Worm (Caenorhabditis elegans) whole organism, late embryonic: Measurements from ENCODE around the gene lin-18.
A peak's percentile ranks its signal among the peaks of the same experiment; 100 is the strongest.

Experiments used
- C08G9.2 ChIP-seq: sonication (generic microtip); optimal IDR thresholded peaks from 2 replicates; lab custom pipeline; 2016; ENCODE audit warnings: mild to moderate bottlenecking, missing genetic modification characterization, moderate library complexity, missing compliant biosample characterization
- C38D4.7 ChIP-seq: fragments of 200-800 bp; sonication (Bioruptor generic); optimal IDR thresholded peaks from 2 replicates; lab custom pipeline; 2018; ENCODE audit warnings: mild to moderate bottlenecking, missing genetic modification characterization, moderate library complexity, missing compliant biosample characterization
- K02D7.2 ChIP-seq: sonication (generic microtip); optimal IDR thresholded peaks from 2 replicates; lab custom pipeline; 2017; ENCODE audit warnings: mild to moderate bottlenecking, missing genetic modification characterization, missing compliant biosample characterization
- K09A11.1 ChIP-seq: sonication (generic microtip); optimal IDR thresholded peaks from 2 replicates; lab custom pipeline; 2017; ENCODE audit warnings: antibody characterized with exemption, mild to moderate bottlenecking, missing genetic modification characterization, missing compliant biosample characterization; ENCODE audit not compliant: insufficient read depth
- T23F11.4 ChIP-seq: fragments of 200-800 bp; sonication (Bioruptor generic); optimal IDR thresholded peaks from 2 replicates; lab custom pipeline; 2018; ENCODE audit warnings: mild to moderate bottlenecking, missing genetic modification characterization, missing compliant biosample characterization
- Y22D7AL.16 ChIP-seq: sonication (generic microtip); optimal IDR thresholded peaks from 2 replicates; lab custom pipeline; 2016; ENCODE audit warnings: missing genetic modification characterization, missing compliant biosample characterization
- ahr-1 ChIP-seq: sonication (generic microtip); optimal IDR thresholded peaks from 2 replicates; lab custom pipeline; 2016; ENCODE audit warnings: missing genetic modification characterization, missing compliant biosample characterization
- ceh-18 ChIP-seq: sonication (generic microtip); optimal IDR thresholded peaks from 2 replicates; lab custom pipeline; 2016; ENCODE audit warnings: missing genetic modification characterization, missing compliant biosample characterization
- ceh-19 ChIP-seq: fragments of 200-800 bp; sonication (Bioruptor generic); optimal IDR thresholded peaks from 2 replicates; lab custom pipeline; 2018; ENCODE audit warnings: mild to moderate bottlenecking, missing genetic modification characterization, missing compliant biosample characterization
- ceh-2 ChIP-seq: sonication (generic microtip); optimal IDR thresholded peaks from 2 replicates; lab custom pipeline; 2016; ENCODE audit warnings: missing genotype, missing genetic modification characterization, missing compliant biosample characterization
- ceh-22 ChIP-seq: sonication (generic microtip); optimal IDR thresholded peaks from 2 replicates; lab custom pipeline; 2017; ENCODE audit warnings: missing biosample characterization, missing genetic modification characterization
- ceh-30 ChIP-seq: fragments of 150-350 bp; optimal IDR thresholded peaks from 2 replicates; lab custom pipeline; 2014; ENCODE audit warnings: missing biosample characterization, missing genetic modification characterization
- ceh-31 ChIP-seq: sonication (generic microtip); optimal IDR thresholded peaks from 2 replicates; lab custom pipeline; 2016; ENCODE audit warnings: missing genetic modification characterization, missing compliant biosample characterization
- ceh-45 ChIP-seq: fragments of 200-800 bp; sonication (Bioruptor generic); IDR thresholded peaks from 2 replicates; pipeline ENCODE4 v1.3.6; 2022; ENCODE audit warnings: missing genetic modification reagents, missing genetic modification characterization, missing compliant biosample characterization
- ceh-48 ChIP-seq: sonication (generic microtip); optimal IDR thresholded peaks from 2 replicates; lab custom pipeline; 2016; ENCODE audit warnings: missing genetic modification characterization, inconsistent platforms, missing compliant biosample characterization
- ceh-6 ChIP-seq: fragments of 200-800 bp; sonication (Bioruptor generic); optimal IDR thresholded peaks from 2 replicates; lab custom pipeline; 2018; ENCODE audit warnings: mild to moderate bottlenecking, missing genetic modification characterization, missing compliant biosample characterization
- ceh-9 ChIP-seq: sonication (generic microtip); optimal IDR thresholded peaks from 2 replicates; lab custom pipeline; 2016; ENCODE audit warnings: mild to moderate bottlenecking, missing genetic modification characterization, inconsistent platforms, missing compliant biosample characterization
- dmd-4 ChIP-seq: sonication (generic microtip); optimal IDR thresholded peaks from 2 replicates; lab custom pipeline; 2016; ENCODE audit warnings: borderline replicate concordance, missing genetic modification characterization, missing compliant biosample characterization
- ets-4 ChIP-seq: sonication (generic microtip); optimal IDR thresholded peaks from 2 replicates; lab custom pipeline; 2016; ENCODE audit warnings: missing genetic modification characterization, missing compliant biosample characterization
- fax-1 ChIP-seq: sonication (generic microtip); optimal IDR thresholded peaks from 2 replicates; lab custom pipeline; 2016; ENCODE audit warnings: missing genotype, missing genetic modification characterization, missing compliant biosample characterization
- fkh-10 ChIP-seq: fragments of 150-350 bp; optimal IDR thresholded peaks from 2 replicates; lab custom pipeline; 2014; ENCODE audit warnings: missing biosample characterization, missing genetic modification reagents, missing genetic modification characterization
- fkh-6 ChIP-seq: sonication (generic microtip); optimal IDR thresholded peaks from 2 replicates; lab custom pipeline; 2016; ENCODE audit warnings: missing genetic modification characterization, missing compliant biosample characterization
- gmeb-2 ChIP-seq: sonication (generic microtip); optimal IDR thresholded peaks from 2 replicates; lab custom pipeline; 2016; ENCODE audit warnings: missing genetic modification characterization, inconsistent platforms, missing compliant biosample characterization
- hlh-13 ChIP-seq: fragments of 200-800 bp; sonication (Bioruptor generic); optimal IDR thresholded peaks from 2 replicates; lab custom pipeline; 2018; ENCODE audit warnings: mild to moderate bottlenecking, missing genetic modification characterization, missing compliant biosample characterization
- hlh-15 ChIP-seq: sonication (generic microtip); optimal IDR thresholded peaks from 2 replicates; lab custom pipeline; 2016; ENCODE audit warnings: missing genetic modification characterization, missing compliant biosample characterization
- hlh-30 ChIP-seq: sonication (generic microtip); optimal IDR thresholded peaks from 2 replicates; lab custom pipeline; 2017; ENCODE audit warnings: antibody characterized with exemption, missing genetic modification characterization, missing compliant biosample characterization; ENCODE audit not compliant: insufficient read depth
- lim-6 ChIP-seq: sonication (generic microtip); optimal IDR thresholded peaks from 2 replicates; lab custom pipeline; 2016; ENCODE audit warnings: missing genetic modification characterization, missing compliant biosample characterization
- lin-11 ChIP-seq: fragments of 200-800 bp; sonication (Bioruptor generic); optimal IDR thresholded peaks from 2 replicates; lab custom pipeline; 2018; ENCODE audit warnings: mild to moderate bottlenecking, missing genetic modification characterization, missing compliant biosample characterization
- nhr-11 ChIP-seq: fragments of 150-350 bp; optimal IDR thresholded peaks from 2 replicates; lab custom pipeline; 2014; ENCODE audit warnings: missing biosample characterization, missing genetic modification characterization
- nhr-232 ChIP-seq: sonication (generic microtip); optimal IDR thresholded peaks from 2 replicates; lab custom pipeline; 2016; ENCODE audit warnings: missing genetic modification characterization, missing compliant biosample characterization
- npax-4 ChIP-seq: sonication (generic microtip); optimal IDR thresholded peaks from 2 replicates; lab custom pipeline; 2016; ENCODE audit warnings: missing genetic modification characterization, missing compliant biosample characterization
- odd-2 ChIP-seq: sonication (generic microtip); optimal IDR thresholded peaks from 2 replicates; lab custom pipeline; 2017; ENCODE audit warnings: antibody characterized with exemption, mild to moderate bottlenecking, missing genetic modification characterization, missing compliant biosample characterization
- pat-9 ChIP-seq: fragments of 200-800 bp; sonication (Bioruptor generic); optimal IDR thresholded peaks from 2 replicates; lab custom pipeline; 2018; ENCODE audit warnings: mild to moderate bottlenecking, missing genetic modification characterization, moderate library complexity, missing compliant biosample characterization
- pax-1 ChIP-seq: fragments of 150-350 bp; optimal IDR thresholded peaks from 2 replicates; lab custom pipeline; 2014; ENCODE audit warnings: missing biosample characterization, missing genetic modification characterization
- pha-2 ChIP-seq: sonication (generic microtip); optimal IDR thresholded peaks from 2 replicates; lab custom pipeline; 2017; ENCODE audit warnings: mild to moderate bottlenecking, missing genetic modification characterization, missing compliant biosample characterization
- pqm-1 ChIP-seq: sonication (generic microtip); optimal IDR thresholded peaks from 2 replicates; lab custom pipeline; 2016; ENCODE audit warnings: missing genetic modification characterization, missing compliant biosample characterization
- pros-1 ChIP-seq: fragments of 150-350 bp; optimal IDR thresholded peaks from 2 replicates; lab custom pipeline; 2014; ENCODE audit warnings: missing biosample characterization, missing genetic modification reagents, missing genetic modification characterization
- ref-2 ChIP-seq: sonication (generic microtip); optimal IDR thresholded peaks from 2 replicates; lab custom pipeline; 2016; ENCODE audit warnings: missing genetic modification characterization, missing compliant biosample characterization
- rnt-1 ChIP-seq: sonication (generic microtip); optimal IDR thresholded peaks from 2 replicates; lab custom pipeline; 2016; ENCODE audit warnings: missing genetic modification characterization, missing compliant biosample characterization
- sdc-2 ChIP-seq: sonication (generic microtip); optimal IDR thresholded peaks from 2 replicates; lab custom pipeline; 2016; ENCODE audit warnings: missing genotype, missing genetic modification characterization, missing compliant biosample characterization
- sox-2 ChIP-seq: fragments of 200-800 bp; sonication (Bioruptor generic); IDR thresholded peaks from 2 replicates; pipeline ENCODE4 v1.3.6; 2022; ENCODE audit warnings: missing genetic modification reagents, missing genetic modification characterization, missing compliant biosample characterization
- sox-4 ChIP-seq: sonication (generic microtip); optimal IDR thresholded peaks from 2 replicates; lab custom pipeline; 2017; ENCODE audit warnings: mild to moderate bottlenecking, missing genetic modification characterization, inconsistent platforms, missing compliant biosample characterization
- syd-9 ChIP-seq: sonication (generic microtip); optimal IDR thresholded peaks from 2 replicates; lab custom pipeline; 2016; ENCODE audit warnings: mild to moderate bottlenecking, missing genetic modification characterization, moderate library complexity, missing compliant biosample characterization
- tbx-2 ChIP-seq: sonication (generic microtip); optimal IDR thresholded peaks from 2 replicates; lab custom pipeline; 2016; ENCODE audit warnings: missing genetic modification characterization, missing compliant biosample characterization
- ttx-3 ChIP-seq: sonication (generic microtip); optimal IDR thresholded peaks from 2 replicates; lab custom pipeline; 2016; ENCODE audit warnings: missing genetic modification reagents, missing genetic modification characterization, missing compliant biosample characterization
- unc-3 ChIP-seq, 2 experiments: fragments of 200-800 bp in 1 of 2; sonication (Bioruptor generic) in 1 of 2; sonication (generic microtip) in 1 of 2; conservative IDR thresholded peaks in 1 of 2; optimal IDR thresholded peaks in 1 of 2; 2 replicates each; pipeline versions ENCODE4 v1.3.6 to Lab custom; 2016 to 2022; ENCODE audit warnings: missing compliant biosample characterization in 2 of 2, missing genetic modification characterization in 2 of 2, missing genetic modification reagents in 1 of 2
- unc-42 ChIP-seq: sonication (generic microtip); optimal IDR thresholded peaks from 2 replicates; lab custom pipeline; 2016; ENCODE audit warnings: missing genotype, missing genetic modification characterization, missing compliant biosample characterization
- unc-86 ChIP-seq: sonication (generic microtip); optimal IDR thresholded peaks from 2 replicates; lab custom pipeline; 2016; ENCODE audit warnings: missing genetic modification characterization, missing compliant biosample characterization
- zip-5 ChIP-seq: sonication (generic microtip); optimal IDR thresholded peaks from 2 replicates; lab custom pipeline; 2016; ENCODE audit warnings: missing genetic modification characterization, missing compliant biosample characterization
- ztf-16 ChIP-seq: sonication (generic microtip); optimal IDR thresholded peaks from 2 replicates; lab custom pipeline; 2017; ENCODE audit warnings: missing genetic modification characterization, missing compliant biosample characterization

The lin-18 gene

ce11 chrX:3991652-3992051 lies 33.3 kb downstream of the lin-18 start:
- TF ChIP-seq fkh-6 (tag; lab: Kevin White, UChicago) = no peak
- no peak for TF ChIP-seq ceh-2
- no peak for TF ChIP-seq pros-1 (tag; lab: Kevin White, UChicago)
- TF ChIP-seq ceh-6 (GFP tag; lab: Kevin White, UChicago) = no peak
- no peak for TF ChIP-seq sox-2 (GFP tag; lab: Robert Waterston, UW)
- no peak for TF ChIP-seq ceh-9 (tag; lab: Kevin White, UChicago)
- TF ChIP-seq C08G9.2 = no peak
- TF ChIP-seq ceh-18 = no peak
- no peak for TF ChIP-seq nhr-232
- TF ChIP-seq pha-2 = no peak
- no peak for TF ChIP-seq ref-2 (tag; lab: Kevin White, UChicago)
- TF ChIP-seq odd-2 = no peak

ce11 chrX:3994418-3994817 lies 36.1 kb downstream of the lin-18 start:
- TF ChIP-seq pha-2 (no peak), pros-1 (tag; lab: Kevin White, UChicago) (no peak), zip-5 (tag; lab: Kevin White, UChicago) (no peak), ceh-18 (no peak), hlh-13 (no peak), dmd-4 (tag; lab: Kevin White, UChicago) (no peak), K09A11.1 (peak; percentile 25), hlh-15 (tag; lab: Kevin White, UChicago) (peak; percentile 33), ceh-30 (tag; lab: Kevin White, UChicago) (no peak), unc-86 (no peak), ceh-48 (peak; percentile 27), syd-9 (tag; lab: Kevin White, UChicago) (no peak), sox-2 (GFP tag; lab: Robert Waterston, UW) (peak; percentile 44; the same call in 1 of the 2 replicates), lin-11 (tag; lab: Kevin White, UChicago) (peak; percentile 48), fkh-6 (tag; lab: Kevin White, UChicago) (peak; percentile 71), unc-42 (tag; lab: Kevin White, UChicago) (no peak), ceh-45 (0 out of 2 replicates have a peak, but pooled peaks have one; percentile 9), pqm-1 (tag; lab: Kevin White, UChicago) (no peak), sox-4 (tag; lab: Kevin White, UChicago) (peak; percentile 63), T23F11.4 (peak; percentile 31), unc-3 (GFP tag; conservative IDR thresholded peaks at IDR 0.05; lab: Robert Waterston, UW) (peak; percentile 45), unc-3 (tag; optimal IDR thresholded peaks at IDR 0.05; lab: Kevin White, UChicago) (peak; percentile 33), tbx-2 (peak; percentile 32), C38D4.7 (GFP tag; lab: Kevin White, UChicago) (peak; percentile 51), rnt-1 (tag; lab: Kevin White, UChicago) (peak; percentile 67), hlh-30 (tag; lab: Kevin White, UChicago) (no peak), npax-4 (no peak), ceh-19 (GFP tag; lab: Kevin White, UChicago) (peak; percentile 63), fax-1 (tag; lab: Kevin White, UChicago) (peak; percentile 43), ets-4 (no peak), ceh-6 (GFP tag; lab: Kevin White, UChicago) (peak; percentile 65), pat-9 (tag; lab: Kevin White, UChicago) (no peak), ahr-1 (no peak), ceh-22 (tag; lab: Kevin White, UChicago) (no peak), nhr-11 (tag; lab: Kevin White, UChicago) (no peak), ttx-3 (tag; lab: Kevin White, UChicago) (peak; percentile 33), Y22D7AL.16 (tag; lab: Kevin White, UChicago) (peak; percentile 38), K02D7.2 (tag; lab: Kevin White, UChicago) (no peak), lim-6 (no peak), ref-2 (tag; lab: Kevin White, UChicago) (no peak), sdc-2 (tag; lab: Kevin White, UChicago) (peak; percentile 47), ceh-31 (tag; lab: Kevin White, UChicago) (peak; percentile 15), fkh-10 (GFP tag; lab: Kevin White, UChicago) (no peak), pax-1 (tag; lab: Kevin White, UChicago) (no peak), ztf-16 (peak; percentile 21), gmeb-2 (tag; lab: Kevin White, UChicago) (peak; percentile 57), C08G9.2 (peak; percentile 27)
